Worm (Caenorhabditis elegans) whole organism, midembryonic: ENCODE measurements around the gene C49C3.20.

ENCODE experiments used
- flt-1 ChIP-seq: fragments of 200-800 bp; sonication (Bioruptor generic); IDR thresholded peaks from 2 replicates; pipeline ENCODE4 v1.3.6; 2022; ENCODE audit warnings: missing genetic modification characterization, missing compliant biosample characterization
- med-1 ChIP-seq: sonication (generic microtip); optimal IDR thresholded peaks from 2 replicates; lab custom pipeline; 2017; ENCODE audit warnings: missing genetic modification characterization, mild to moderate bottlenecking, missing compliant biosample characterization, antibody characterized with exemption, missing genetic modification reagents; ENCODE audit not compliant: insufficient read depth
- tab-1 ChIP-seq: fragments of 200-800 bp; sonication (Bioruptor generic); IDR thresholded peaks from 2 replicates; pipeline ENCODE4 v1.3.6; 2022; ENCODE audit warnings: missing genetic modification characterization, missing compliant biosample characterization
- ztf-23 ChIP-seq: fragments of 200-800 bp; sonication (Bioruptor generic); IDR thresholded peaks from 2 replicates; pipeline ENCODE4 v1.3.6; 2022; ENCODE audit warnings: missing genetic modification reagents, missing genetic modification characterization, missing compliant biosample characterization
- ztf-29 ChIP-seq: fragments of 200-800 bp; sonication (Bioruptor generic); IDR thresholded peaks from 2 replicates; pipeline ENCODE4 v1.3.6; 2022; ENCODE audit warnings: missing genetic modification reagents, missing genetic modification characterization, missing compliant biosample characterization

ce11 chrIV:17341033-17341432 lies 24.7 kb upstream of the C49C3.20 start:
- no peak for TF ChIP-seq flt-1 (GFP tag; lab: Robert Waterston, UW)
- TF ChIP-seq ztf-23: no peak
- TF ChIP-seq ztf-29 (GFP tag; lab: Robert Waterston, UW): no peak
- no peak for TF ChIP-seq tab-1 (GFP tag; lab: Robert Waterston, UW)
- no peak for TF ChIP-seq med-1 (GFP tag; lab: Kevin White, UChicago)
